Fruit fly (Drosophila melanogaster) whole organism, embryonic: ENCODE results near the gene CG4456.
A peak's percentile ranks its signal among the peaks of the same experiment; 100 is the strongest.

Experiments
- Ada2b ChIP-seq: fragments of 200-800 bp; sonication (Bioruptor generic); IDR thresholded peaks from 2 replicates; pipeline ENCODE4 v1.3.6; 2022; ENCODE audit warnings: missing biosample characterization, missing genetic modification characterization
- Antp ChIP-seq: fragments of 200-800 bp; sonication (Bioruptor generic); optimal IDR thresholded peaks from 3 replicates; lab custom pipeline; 2016; ENCODE audit warnings: missing biosample characterization, missing genetic modification characterization
- Atf6 ChIP-seq: fragments of 200-800 bp; sonication (Bioruptor generic); IDR thresholded peaks from 2 replicates; pipeline ENCODE4 v1.3.6; 2022; ENCODE audit warnings: missing biosample characterization, missing genetic modification characterization
- CG10274 ChIP-seq: fragments of 200-800 bp; sonication (Bioruptor generic); optimal IDR thresholded peaks from 3 replicates; lab custom pipeline; 2017; ENCODE audit warnings: missing biosample characterization, mild to moderate bottlenecking, missing genetic modification characterization
- CG12219 ChIP-seq: fragments of 200-800 bp; sonication (Bioruptor generic); optimal IDR thresholded peaks from 3 replicates; lab custom pipeline; 2018; ENCODE audit warnings: missing biosample characterization, mild to moderate bottlenecking, missing genetic modification characterization
- CG12659 ChIP-seq: fragments of 200-800 bp; sonication (Bioruptor generic); optimal IDR thresholded peaks from 3 replicates; lab custom pipeline; 2017; ENCODE audit warnings: mild to moderate bottlenecking, missing biosample characterization, missing genetic modification reagents, missing genetic modification characterization
- CG12744 ChIP-seq: fragments of 200-800 bp; sonication (Bioruptor generic); optimal IDR thresholded peaks from 2 replicates; lab custom pipeline; 2016; ENCODE audit warnings: missing biosample characterization, missing genetic modification characterization
- CG12769 ChIP-seq: fragments of 200-800 bp; sonication (Bioruptor generic); optimal IDR thresholded peaks from 2 replicates; lab custom pipeline; 2019; ENCODE audit warnings: missing biosample characterization, mild to moderate bottlenecking, missing genetic modification characterization, moderate library complexity
- CG14050 ChIP-seq: fragments of 200-800 bp; sonication (Bioruptor generic); IDR thresholded peaks from 3 replicates; pipeline ENCODE4 v1.3.6; 2022; ENCODE audit warnings: missing biosample characterization, missing genetic modification characterization
- CG14667 ChIP-seq: fragments of 200-800 bp; sonication (Bioruptor generic); IDR thresholded peaks from 2 replicates; pipeline ENCODE4 v1.3.6; 2022; ENCODE audit warnings: missing biosample characterization, missing genetic modification characterization
- CG15269 ChIP-seq: fragments of 200-800 bp; sonication (Bioruptor generic); optimal IDR thresholded peaks from 2 replicates; lab custom pipeline; 2018; ENCODE audit warnings: missing biosample characterization, mild to moderate bottlenecking, missing genetic modification characterization, moderate library complexity
- CG17361 ChIP-seq: fragments of 200-800 bp; sonication (Bioruptor generic); IDR thresholded peaks from 3 replicates; pipeline ENCODE4 v1.3.6; 2022; ENCODE audit warnings: missing biosample characterization, missing genetic modification characterization
- CG17802 ChIP-seq: fragments of 200-800 bp; sonication (Bioruptor generic); optimal IDR thresholded peaks from 2 replicates; lab custom pipeline; 2018; ENCODE audit warnings: missing biosample characterization, mild to moderate bottlenecking, missing genetic modification characterization, moderate library complexity
- CG18599 ChIP-seq: fragments of 200-800 bp; sonication (Bioruptor generic); optimal IDR thresholded peaks from 3 replicates; lab custom pipeline; 2017; ENCODE audit warnings: missing biosample characterization, missing genetic modification characterization, mild to moderate bottlenecking, moderate library complexity, missing genetic modification reagents
- CG3995 ChIP-seq: fragments of 200-800 bp; sonication (Bioruptor generic); optimal IDR thresholded peaks from 3 replicates; lab custom pipeline; 2016; ENCODE audit warnings: missing biosample characterization, missing genetic modification characterization
- CG4707 ChIP-seq: fragments of 200-800 bp; sonication (Bioruptor generic); optimal IDR thresholded peaks from 2 replicates; lab custom pipeline; 2018; ENCODE audit warnings: missing biosample characterization, mild to moderate bottlenecking, missing genetic modification characterization, moderate library complexity
- CG6854 ChIP-seq: fragments of 200-800 bp; sonication (Bioruptor generic); optimal IDR thresholded peaks from 3 replicates; lab custom pipeline; 2017; ENCODE audit warnings: missing biosample characterization, mild to moderate bottlenecking, missing genetic modification characterization
- CG8924 ChIP-seq: fragments of 200-800 bp; optimal IDR thresholded peaks from 3 replicates; lab custom pipeline; 2019; ENCODE audit warnings: missing biosample characterization, mild to moderate bottlenecking, missing genetic modification characterization, moderate library complexity
- CG8944 ChIP-seq: fragments of 200-800 bp; sonication (Bioruptor generic); optimal IDR thresholded peaks from 3 replicates; lab custom pipeline; 2016; ENCODE audit warnings: missing biosample characterization, missing genetic modification characterization
- CG9932 ChIP-seq: fragments of 200-800 bp; sonication (Bioruptor generic); IDR thresholded peaks from 2 replicates; pipeline ENCODE4 v1.3.6; 2022; ENCODE audit warnings: missing biosample characterization, missing genetic modification characterization
- Deaf1 ChIP-seq: fragments of 200-800 bp; optimal IDR thresholded peaks from 3 replicates; lab custom pipeline; 2019; ENCODE audit warnings: missing biosample characterization, mild to moderate bottlenecking, missing genetic modification characterization, moderate library complexity
- Fer2 ChIP-seq: fragments of 200-800 bp; sonication (Bioruptor generic); optimal IDR thresholded peaks from 2 replicates; lab custom pipeline; 2018; ENCODE audit warnings: missing biosample characterization, mild to moderate bottlenecking, missing genetic modification characterization, moderate library complexity
- Hey ChIP-seq: fragments of 200-800 bp; sonication (Bioruptor generic); optimal IDR thresholded peaks from 3 replicates; lab custom pipeline; 2018; ENCODE audit warnings: missing biosample characterization, mild to moderate bottlenecking, missing genetic modification characterization
- Meics ChIP-seq: fragments of 200-800 bp; sonication (Bioruptor generic); optimal IDR thresholded peaks from 2 replicates; lab custom pipeline; 2017; ENCODE audit warnings: missing biosample characterization, mild to moderate bottlenecking, missing genetic modification characterization
- Mrtf ChIP-seq: fragments of 200-800 bp; sonication (Bioruptor generic); IDR thresholded peaks from 3 replicates; pipeline ENCODE4 v1.3.6; 2022; ENCODE audit warnings: missing biosample characterization, missing genetic modification characterization
- NK7.1 ChIP-seq: fragments of 200-800 bp; sonication (Bioruptor generic); optimal IDR thresholded peaks from 3 replicates; lab custom pipeline; 2016; ENCODE audit warnings: missing biosample characterization, missing genetic modification characterization
- Nf-YA ChIP-seq: fragments of 200-800 bp; sonication (Bioruptor generic); IDR thresholded peaks from 2 replicates; pipeline ENCODE4 v1.3.6; 2022; ENCODE audit warnings: missing biosample characterization, missing genetic modification characterization
- Ptx1 ChIP-seq: fragments of 200-800 bp; sonication (Bioruptor generic); IDR thresholded peaks from 2 replicates; pipeline ENCODE4 v1.3.6; 2022; ENCODE audit warnings: missing biosample characterization, missing genetic modification characterization
- Sry-δ ChIP-seq: fragments of 200-800 bp; sonication (Bioruptor generic); optimal IDR thresholded peaks from 2 replicates; lab custom pipeline; 2016; ENCODE audit warnings: missing biosample characterization, missing genetic modification characterization
- Ssrp ChIP-seq: fragments of 200-800 bp; sonication (Bioruptor generic); optimal IDR thresholded peaks from 2 replicates; lab custom pipeline; 2018; ENCODE audit warnings: missing biosample characterization, mild to moderate bottlenecking, missing genetic modification characterization, moderate library complexity
- Stat92E ChIP-seq, 3 experiments: fragments of >200 bp in 2 of 3; fragments of 200-800 bp in 1 of 3; sonication (Bioruptor generic) in 1 of 3; optimal IDR thresholded peaks; 2 replicates each; lab custom pipeline; 2017 to 2019; ENCODE audit warnings: missing biosample characterization in 3 of 3, missing genetic modification characterization in 3 of 3, mild to moderate bottlenecking in 1 of 3, moderate library complexity in 1 of 3
- YL-1 ChIP-seq: fragments of 200-800 bp; sonication (Bioruptor generic); optimal IDR thresholded peaks from 3 replicates; lab custom pipeline; 2017; ENCODE audit warnings: missing biosample characterization, mild to moderate bottlenecking, missing genetic modification characterization
- ash1 ChIP-seq: fragments of 200-800 bp; sonication (Bioruptor generic); optimal IDR thresholded peaks from 2 replicates; lab custom pipeline; 2018; ENCODE audit warnings: missing biosample characterization, mild to moderate bottlenecking, missing genetic modification characterization
- ato ChIP-seq: fragments of 200-800 bp; sonication (Bioruptor generic); IDR thresholded peaks from 2 replicates; pipeline ENCODE4 v1.3.6; 2022; ENCODE audit warnings: missing biosample characterization, missing genetic modification characterization; ENCODE audit not compliant: partially characterized antibody
- bcd ChIP-seq: fragments of 200-800 bp; sonication (Bioruptor generic); optimal IDR thresholded peaks from 2 replicates; lab custom pipeline; 2017; ENCODE audit warnings: missing biosample characterization, mild to moderate bottlenecking, missing genetic modification characterization
- croc ChIP-seq: fragments of 200-800 bp; sonication (Bioruptor generic); conservative IDR thresholded peaks from 3 replicates; pipeline ENCODE4 v1.3.6; 2022; ENCODE audit warnings: missing biosample characterization, missing genetic modification characterization
- en ChIP-seq: fragments of 200-800 bp; sonication (Bioruptor generic); optimal IDR thresholded peaks from 2 replicates; lab custom pipeline; 2016; ENCODE audit warnings: missing biosample characterization, missing genetic modification characterization
- exex ChIP-seq: fragments of 200-800 bp; sonication (Bioruptor generic); optimal IDR thresholded peaks from 4 replicates; lab custom pipeline; 2018; ENCODE audit warnings: missing biosample characterization, mild to moderate bottlenecking, missing genetic modification characterization, moderate library complexity
- fd102C ChIP-seq: fragments of 200-800 bp; sonication (Bioruptor generic); optimal IDR thresholded peaks from 2 replicates; lab custom pipeline; 2018; ENCODE audit warnings: missing biosample characterization, mild to moderate bottlenecking, missing genetic modification characterization, moderate library complexity
- fu2 ChIP-seq: fragments of 200-800 bp; sonication (Bioruptor generic); optimal IDR thresholded peaks from 2 replicates; lab custom pipeline; 2016; ENCODE audit warnings: missing biosample characterization, missing genetic modification characterization
- hkb ChIP-seq, 2 experiments: fragments of 200-800 bp in 1 of 2; fragments of >200 bp in 1 of 2; sonication (Bioruptor generic) in 1 of 2; IDR thresholded peaks in 1 of 2; optimal IDR thresholded peaks in 1 of 2; 2 replicates each; pipeline versions ENCODE4 v1.3.6 to Lab custom; 2017 to 2022; ENCODE audit warnings: missing biosample characterization in 1 of 2, missing genetic modification characterization in 1 of 2
- nmo ChIP-seq: fragments of 200-800 bp; sonication (Bioruptor generic); optimal IDR thresholded peaks from 2 replicates; lab custom pipeline; 2018; ENCODE audit warnings: missing biosample characterization, mild to moderate bottlenecking, missing genetic modification characterization, moderate library complexity
- oc ChIP-seq: fragments of 200-800 bp; sonication (Bioruptor generic); optimal IDR thresholded peaks from 2 replicates; lab custom pipeline; 2018; ENCODE audit warnings: missing biosample characterization, mild to moderate bottlenecking, missing genetic modification characterization, moderate library complexity
- pnt ChIP-seq: fragments of 200-800 bp; sonication (Bioruptor generic); optimal IDR thresholded peaks from 3 replicates; lab custom pipeline; 2016; ENCODE audit warnings: missing biosample characterization, missing genetic modification characterization
- rib ChIP-seq: fragments of 200-800 bp; sonication (Bioruptor generic); IDR thresholded peaks from 2 replicates; pipeline ENCODE4 v1.3.6; 2022; ENCODE audit warnings: missing biosample characterization, missing genetic modification characterization
- so ChIP-seq: fragments of 200-800 bp; sonication (Bioruptor generic); IDR thresholded peaks from 3 replicates; pipeline ENCODE4 v1.3.6; 2022; ENCODE audit warnings: missing biosample characterization, missing genetic modification characterization
- stc ChIP-seq: fragments of 200-800 bp; sonication (Bioruptor generic); IDR thresholded peaks from 2 replicates; pipeline ENCODE4 v1.3.6; 2022; ENCODE audit warnings: missing biosample characterization, missing genetic modification characterization
- toy ChIP-seq: fragments of 200-800 bp; sonication (Bioruptor generic); IDR thresholded peaks from 2 replicates; pipeline ENCODE4 v1.3.6; 2022; ENCODE audit warnings: missing biosample characterization, missing genetic modification characterization
- z ChIP-seq: fragments of 200-800 bp; sonication (Bioruptor generic); IDR thresholded peaks from 3 replicates; pipeline ENCODE4 v1.3.6; 2022; ENCODE audit warnings: missing biosample characterization, missing genetic modification characterization

The CG4456 gene

dm6 chr3L:9410754-9411423 is 38.4 kb downstream of the CG4456 start, which contains the start of the genes CG4022 and Cpsf5 (continued):
- TF ChIP-seq Deaf1 (peak; percentile 60), bcd (peak; percentile 73), CG12769 (tag; lab: Kevin White, UChicago) (peak; percentile 71), YL-1 (GFP tag; lab: Kevin White, UChicago) (peak; percentile 88), ato (GFP tag; lab: Robert Waterston, UW) (no peak), CG8944 (GFP tag; lab: Kevin White, UChicago) (peak; percentile 3), CG12659 (GFP tag; lab: Kevin White, UChicago) (peak; percentile 91), Stat92E (GFP tag; optimal IDR thresholded peaks at IDR 0.05; lab: Kevin White, UChicago) (peak in 1 of 3 experiments; percentile 73), CG6854 (GFP tag; lab: Kevin White, UChicago) (no peak), NK7.1 (no peak), hkb (optimal IDR thresholded peaks at IDR 0.05; lab: Kevin White, UChicago) (no peak), hkb (GFP tag; IDR thresholded peaks at IDR 0.05; lab: Robert Waterston, UW) (peak; percentile 87), CG9932 (GFP tag; lab: Robert Waterston, UW) (peak; percentile 93), CG4707 (GFP tag; lab: Kevin White, UChicago) (peak; percentile 23), Atf6 (GFP tag; lab: Robert Waterston, UW) (peak; percentile 85), Fer2 (peak; percentile 67), CG17802 (tag; lab: Kevin White, UChicago) (peak; percentile 42), CG10274 (GFP tag; lab: Kevin White, UChicago) (no peak), toy (peak; percentile 24; the same call in 1 of the 2 replicates), exex (tag; lab: Kevin White, UChicago) (peak; percentile 77), CG18599 (GFP tag; lab: Kevin White, UChicago) (peak; percentile 88), CG8924 (tag; lab: Kevin White, UChicago) (peak; percentile 90), stc (peak; percentile 78), CG12219 (GFP tag; lab: Kevin White, UChicago) (peak; percentile 69), ash1 (GFP tag; lab: Kevin White, UChicago) (no peak), CG14667 (GFP tag; lab: Robert Waterston, UW) (peak; percentile 68), so (GFP tag; lab: Robert Waterston, UW) (peak; percentile 85; the same call in 2 of the 3 replicates), Ada2b (GFP tag; lab: Robert Waterston, UW) (peak; percentile 78), CG3995 (GFP tag; lab: Kevin White, UChicago) (peak; percentile 6), pnt (GFP tag; lab: Kevin White, UChicago) (peak; percentile 51), Sry-δ (GFP tag; lab: Kevin White, UChicago) (peak; percentile 42), Meics (peak; percentile 78), Antp (GFP tag; lab: Kevin White, UChicago) (peak; percentile 48), fd102C (GFP tag; lab: Kevin White, UChicago) (no peak), z (GFP tag; lab: Robert Waterston, UW) (no peak), Mrtf (GFP tag; lab: Robert Waterston, UW) (peak; percentile 40; the same call in 1 of the 3 replicates), en (GFP tag; lab: Kevin White, UChicago) (no peak), CG12744 (GFP tag; lab: Kevin White, UChicago) (peak; percentile 62), CG14050 (GFP tag; lab: Robert Waterston, UW) (peak; percentile 74), rib (GFP tag; lab: Robert Waterston, UW) (peak; percentile 89; the same call in 1 of the 2 replicates), fu2 (no peak), CG15269 (peak; percentile 88), Hey (tag; lab: Kevin White, UChicago) (no peak), Ssrp (tag; lab: Kevin White, UChicago) (peak; percentile 84), croc (peak; percentile 73), Ptx1 (GFP tag; lab: Robert Waterston, UW) (peak; percentile 84), nmo (GFP tag; lab: Kevin White, UChicago) (peak; percentile 91), oc (tag; lab: Kevin White, UChicago) (peak; percentile 63), Nf-YA (GFP tag; lab: Robert Waterston, UW) (peak; percentile 71), CG17361 (GFP tag; lab: Robert Waterston, UW) (peak; percentile 82)
